Fruit fly (Drosophila melanogaster) whole organism, embryonic: Measurements from ENCODE around the gene UK114.

Experiments
- CG33557 ChIP-seq: fragments of 200-800 bp; sonication (Bioruptor generic); optimal IDR thresholded peaks from 2 replicates; lab custom pipeline; 2019; ENCODE audit warnings: missing biosample characterization, mild to moderate bottlenecking, missing genetic modification characterization, moderate library complexity
- D ChIP-seq, 2 experiments: fragments of 200-800 bp in 1 of 2; fragments of >200 bp in 1 of 2; sonication (Bioruptor generic) in 1 of 2; optimal IDR thresholded peaks; 2 replicates in 1 of 2; 3 replicates in 1 of 2; lab custom pipeline; 2017; ENCODE audit warnings: mild to moderate bottlenecking in 1 of 2, missing biosample characterization in 1 of 2, missing genetic modification characterization in 1 of 2, missing genetic modification reagents in 1 of 2
- HLH3B ChIP-seq: fragments of 200-800 bp; sonication (Bioruptor generic); IDR thresholded peaks from 2 replicates; pipeline ENCODE4 v1.3.6; 2022; ENCODE audit warnings: missing biosample characterization, missing genetic modification characterization
- Rfx ChIP-seq: fragments of 200-800 bp; sonication (Bioruptor generic); IDR thresholded peaks from 2 replicates; pipeline ENCODE4 v1.3.6; 2022; ENCODE audit warnings: missing biosample characterization, missing genetic modification characterization
- Side ChIP-seq: fragments of 200-800 bp; sonication (Bioruptor generic); optimal IDR thresholded peaks from 2 replicates; lab custom pipeline; 2016; ENCODE audit warnings: missing biosample characterization, missing genetic modification characterization
- bsh ChIP-seq, 2 experiments: fragments of 200-800 bp; sonication (Bioruptor generic); optimal IDR thresholded peaks; 2 replicates each; lab custom pipeline; 2017 to 2018; ENCODE audit warnings: mild to moderate bottlenecking in 2 of 2, missing biosample characterization in 2 of 2, missing genetic modification characterization in 2 of 2, moderate library complexity in 1 of 2
- chinmo ChIP-seq: fragments of 200-800 bp; sonication (Bioruptor generic); IDR thresholded peaks from 4 replicates; pipeline ENCODE4 v1.3.6; 2022; ENCODE audit warnings: missing biosample characterization, missing genetic modification characterization; ENCODE audit not compliant: partially characterized antibody
- gfzf ChIP-seq: fragments of 200-800 bp; sonication (Bioruptor generic); optimal IDR thresholded peaks from 2 replicates; lab custom pipeline; 2016; ENCODE audit warnings: missing biosample characterization, mild to moderate bottlenecking, missing genetic modification characterization, moderate library complexity
- h ChIP-seq: fragments of >200 bp; optimal IDR thresholded peaks from 2 replicates; lab custom pipeline; 2017
- inv ChIP-seq: fragments of 200-800 bp; sonication (Bioruptor generic); IDR thresholded peaks from 2 replicates; pipeline ENCODE4 v1.3.6; 2022; ENCODE audit warnings: missing biosample characterization, missing genetic modification characterization; ENCODE audit not compliant: partially characterized antibody
- pan ChIP-seq, 4 experiments: fragments of >200 bp in 3 of 4; fragments of 200-800 bp in 1 of 4; sonication (Bioruptor generic) in 1 of 4; optimal IDR thresholded peaks in 3 of 4; IDR thresholded peaks in 1 of 4; 2 replicates each; pipeline versions ENCODE4 v1.3.6 to Lab custom; 2017 to 2022; ENCODE audit warnings: missing biosample characterization in 2 of 4, missing genetic modification characterization in 2 of 4, mixed read lengths in 1 of 4
- repo ChIP-seq: fragments of 200-800 bp; sonication (Bioruptor generic); optimal IDR thresholded peaks from 2 replicates; lab custom pipeline; 2016; ENCODE audit warnings: missing biosample characterization, missing genetic modification characterization
- slbo ChIP-seq: fragments of 200-800 bp; sonication (Bioruptor generic); IDR thresholded peaks from 2 replicates; pipeline ENCODE4 v1.3.6; 2022; ENCODE audit warnings: missing biosample characterization, missing genetic modification characterization

DNA sequence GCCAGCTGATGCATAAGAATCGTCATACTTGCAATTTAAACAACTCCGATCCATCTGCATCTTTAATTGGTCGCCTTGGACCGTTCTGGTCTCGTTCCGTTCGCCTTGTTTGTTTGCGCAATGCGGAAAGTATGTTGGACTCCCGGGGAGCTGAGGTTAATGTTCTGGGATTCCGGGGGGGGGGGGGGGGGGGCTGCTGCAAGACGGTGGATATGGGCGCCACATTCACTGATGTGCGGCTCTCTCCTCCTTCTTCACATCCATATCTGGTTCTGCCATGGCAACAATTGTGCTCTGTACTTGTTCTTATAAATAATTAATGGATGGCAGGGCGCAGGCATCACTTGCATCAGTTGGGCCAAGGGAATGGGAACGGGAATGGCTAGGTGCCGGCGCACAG is 31.5 kb downstream of the UK114 start:
- no peak for TF ChIP-seq HLH3B (GFP tag; lab: Robert Waterston, UW)
- TF ChIP-seq bsh (GFP tag; optimal IDR thresholded peaks at IDR 0.05; lab: Kevin White, UChicago): no peak
- no peak for TF ChIP-seq repo (GFP tag; lab: Kevin White, UChicago)
- TF ChIP-seq Side (GFP tag; lab: Kevin White, UChicago): no peak
- no peak for TF ChIP-seq chinmo
- TF ChIP-seq Rfx (GFP tag; lab: Robert Waterston, UW): no peak
- TF ChIP-seq gfzf (GFP tag; lab: Kevin White, UChicago): no peak
- TF ChIP-seq CG33557 (GFP tag; lab: Kevin White, UChicago): no peak
- TF ChIP-seq slbo: no peak
- no peak for TF ChIP-seq D (optimal IDR thresholded peaks at IDR 0.05; lab: Kevin White, UChicago)
- TF ChIP-seq D (GFP tag; optimal IDR thresholded peaks at IDR 0.05; lab: Kevin White, UChicago): no peak
- no peak for TF ChIP-seq h (lab: Kevin White, UChicago)
- no peak for TF ChIP-seq inv (GFP tag; lab: Robert Waterston, UW)
- no peak for TF ChIP-seq pan (optimal IDR thresholded peaks at IDR 0.05; lab: Kevin White, UChicago)
- no peak for TF ChIP-seq pan (GFP tag; optimal IDR thresholded peaks at IDR 0.05 in 1 of 2, IDR thresholded peaks at IDR 0.05 in 1 of 2)
